Worm (Caenorhabditis elegans) whole organism, L1 larva: ENCODE results near the gene sphr-1.

Experiments used
- aha-1 ChIP-seq: fragments of 150-350 bp; optimal IDR thresholded peaks from 2 replicates; lab custom pipeline; 2014; ENCODE audit warnings: missing biosample characterization, missing genetic modification characterization
- blmp-1 ChIP-seq: fragments of 150-350 bp; optimal IDR thresholded peaks from 2 replicates; lab custom pipeline; 2014; ENCODE audit warnings: missing biosample characterization, missing genetic modification characterization
- ceh-82 ChIP-seq, 3 experiments: fragments of 150-350 bp in 1 of 3; sonication (generic microtip) in 2 of 3; optimal IDR thresholded peaks; 2 replicates each; lab custom pipeline; 2014 to 2017; ENCODE audit warnings: missing biosample characterization in 3 of 3, missing genetic modification characterization in 3 of 3
- dpl-1 ChIP-seq, 3 experiments: fragments of 150-350 bp in 2 of 3; sonication (generic microtip) in 1 of 3; optimal IDR thresholded peaks; 2 replicates each; lab custom pipeline; 2014 to 2017; ENCODE audit warnings: missing biosample characterization in 3 of 3, missing genetic modification characterization in 3 of 3, missing genetic modification reagents in 3 of 3
- fos-1 ChIP-seq: fragments of 150-350 bp; optimal IDR thresholded peaks from 2 replicates; lab custom pipeline; 2014; ENCODE audit warnings: missing biosample characterization, missing genetic modification characterization
- lir-3 ChIP-seq: sonication (generic microtip); optimal IDR thresholded peaks from 2 replicates; lab custom pipeline; 2016; ENCODE audit warnings: mild to moderate bottlenecking, missing genetic modification characterization, moderate library complexity, missing compliant biosample characterization; ENCODE audit not compliant: poor library complexity
- lsy-2 ChIP-seq, 2 experiments: fragments of 150-350 bp; optimal IDR thresholded peaks; 2 replicates each; lab custom pipeline; 2014; ENCODE audit warnings: missing biosample characterization in 2 of 2, missing genetic modification characterization in 2 of 2
- mef-2 ChIP-seq: fragments of 150-350 bp; optimal IDR thresholded peaks from 2 replicates; lab custom pipeline; 2014; ENCODE audit warnings: missing biosample characterization, missing genetic modification characterization
- nhr-11 ChIP-seq: fragments of 150-350 bp; optimal IDR thresholded peaks from 2 replicates; lab custom pipeline; 2014; ENCODE audit warnings: missing biosample characterization, missing genetic modification characterization
- tbx-2 ChIP-seq: sonication (generic microtip); optimal IDR thresholded peaks from 2 replicates; lab custom pipeline; 2016; ENCODE audit warnings: missing genetic modification characterization, missing compliant biosample characterization
- unc-130 ChIP-seq: fragments of 150-350 bp; optimal IDR thresholded peaks from 2 replicates; lab custom pipeline; 2017; ENCODE audit warnings: missing biosample characterization, missing genetic modification characterization, inconsistent platforms

DNA sequence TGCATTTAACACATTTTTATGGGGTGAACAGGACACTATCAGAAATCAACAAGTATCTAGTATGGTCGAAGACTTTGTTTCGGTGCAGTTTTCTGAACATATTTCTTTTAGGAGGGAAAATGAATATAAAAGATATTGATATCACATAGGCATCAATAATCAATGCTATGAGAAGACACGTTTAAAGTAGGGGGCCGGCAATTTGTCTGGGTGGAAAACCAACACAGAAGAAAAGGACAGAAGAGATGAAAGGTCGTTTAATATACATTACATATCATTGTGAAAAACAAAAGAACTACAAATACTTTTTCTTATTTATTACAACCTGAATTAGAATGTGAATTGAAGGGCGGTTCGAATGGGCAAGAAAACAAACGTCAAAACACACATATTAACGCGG is 39.1 kb upstream of the sphr-1 start:
- TF ChIP-seq dpl-1 (GFP tag; optimal IDR thresholded peaks at IDR 0.05; lab: Kevin White, UChicago): no peak
- no peak for TF ChIP-seq tbx-2 (tag; lab: Kevin White, UChicago)
- no peak for TF ChIP-seq lsy-2 (tag; optimal IDR thresholded peaks at IDR 0.05; lab: Kevin White, UChicago)
- no peak for TF ChIP-seq nhr-11
- no peak for TF ChIP-seq aha-1 (tag; lab: Kevin White, UChicago)
- no peak for TF ChIP-seq lir-3 (tag; lab: Kevin White, UChicago)
- no peak for TF ChIP-seq unc-130 (tag; lab: Kevin White, UChicago)
- TF ChIP-seq mef-2 (tag; lab: Kevin White, UChicago): no peak
- no peak for TF ChIP-seq ceh-82 (tag; optimal IDR thresholded peaks at IDR 0.05; lab: Kevin White, UChicago)
- no peak for TF ChIP-seq fos-1 (tag; lab: Kevin White, UChicago)
- no peak for TF ChIP-seq blmp-1 (tag; lab: Kevin White, UChicago)
